Fruit fly (Drosophila melanogaster) whole organism, wandering third instar larva: ENCODE data around the gene CG14657.

Experiments used
- Abd-B ChIP-seq: fragments of >200 bp; optimal IDR thresholded peaks from 2 replicates; lab custom pipeline; 2017; ENCODE audit warnings: missing biosample characterization, missing genetic modification characterization
- CG9705 ChIP-seq: fragments of 200-800 bp; sonication (Bioruptor generic); optimal IDR thresholded peaks from 2 replicates; lab custom pipeline; 2018; ENCODE audit warnings: missing biosample characterization, mild to moderate bottlenecking, missing genetic modification characterization
- CrebA ChIP-seq: fragments of 200-800 bp; sonication (Bioruptor generic); optimal IDR thresholded peaks from 2 replicates; lab custom pipeline; 2016; ENCODE audit warnings: missing biosample characterization, mild to moderate bottlenecking, missing genetic modification characterization, borderline replicate concordance
- Dfd ChIP-seq: fragments of >200 bp; optimal IDR thresholded peaks from 2 replicates; lab custom pipeline; 2017; ENCODE audit warnings: missing biosample characterization, missing genetic modification characterization
- GATAd ChIP-seq: sonication (Bioruptor generic); optimal IDR thresholded peaks from 2 replicates; lab custom pipeline; 2016; ENCODE audit warnings: missing biosample characterization, missing genetic modification characterization
- HLH106 ChIP-seq: fragments of 200-800 bp; optimal IDR thresholded peaks from 3 replicates; lab custom pipeline; 2019; ENCODE audit warnings: missing biosample characterization, mild to moderate bottlenecking, missing genetic modification characterization, moderate library complexity
- Hnf4 ChIP-seq: fragments of 200-800 bp; sonication (Bioruptor generic); optimal IDR thresholded peaks from 2 replicates; lab custom pipeline; 2016; ENCODE audit warnings: missing biosample characterization, mild to moderate bottlenecking, missing genetic modification characterization
- Hr78 ChIP-seq: fragments of >200 bp; optimal IDR thresholded peaks from 2 replicates; lab custom pipeline; 2017; ENCODE audit warnings: missing biosample characterization, missing genetic modification characterization
- Hr83 ChIP-seq: fragments of 200-300 bp; sonication (Bioruptor generic); optimal IDR thresholded peaks from 2 replicates; lab custom pipeline; 2016; ENCODE audit warnings: missing biosample characterization, mild to moderate bottlenecking, missing genetic modification characterization, moderate library complexity; ENCODE audit not compliant: poor library complexity, severe bottlenecking
- Mio ChIP-seq: sonication (Bioruptor generic); optimal IDR thresholded peaks from 2 replicates; lab custom pipeline; 2016; ENCODE audit warnings: missing biosample characterization, missing genetic modification characterization
- Myc ChIP-seq: fragments of >200 bp; optimal IDR thresholded peaks from 2 replicates; lab custom pipeline; 2017
- N ChIP-seq: fragments of >200 bp; optimal IDR thresholded peaks from 2 replicates; lab custom pipeline; 2018; ENCODE audit warnings: missing biosample characterization, missing external identifiers, missing genetic modification characterization
- Rel ChIP-seq, 2 experiments: fragments of 200-800 bp; sonication (Bioruptor generic) in 1 of 2; optimal IDR thresholded peaks; 2 replicates in 1 of 2; 3 replicates in 1 of 2; lab custom pipeline; 2016 to 2019; ENCODE audit warnings: mild to moderate bottlenecking in 2 of 2, missing biosample characterization in 2 of 2, missing genetic modification characterization in 2 of 2, moderate library complexity in 1 of 2
- Sp1 ChIP-seq: fragments of 200-800 bp; sonication (Bioruptor generic); optimal IDR thresholded peaks from 3 replicates; lab custom pipeline; 2019; ENCODE audit warnings: missing biosample characterization, mild to moderate bottlenecking, missing genetic modification characterization, moderate library complexity
- Vsx2 ChIP-seq: fragments of 200-300, 225-300 bp; sonication (Bioruptor generic); optimal IDR thresholded peaks from 2 replicates; lab custom pipeline; 2018; ENCODE audit warnings: missing biosample characterization, missing genetic modification characterization; ENCODE audit not compliant: partially characterized antibody
- brk ChIP-seq: fragments of 200-800 bp; sonication (Bioruptor generic); optimal IDR thresholded peaks from 2 replicates; lab custom pipeline; 2016; ENCODE audit warnings: missing biosample characterization, mild to moderate bottlenecking, missing genetic modification characterization
- dl ChIP-seq, 2 experiments: fragments of 175-275, 200-275 bp in 1 of 2; fragments of 200-275 bp in 1 of 2; sonication (Bioruptor generic); optimal IDR thresholded peaks; lab custom pipeline; 2018; ENCODE audit warnings: mild to moderate bottlenecking in 2 of 2, missing biosample characterization in 2 of 2, missing genetic modification characterization in 2 of 2, moderate library complexity in 2 of 2; ENCODE audit not compliant: partially characterized antibody in 2 of 2, insufficient read depth in 1 of 2
- dmrt93B ChIP-seq: fragments of 200-800 bp; sonication (Bioruptor generic); optimal IDR thresholded peaks from 2 replicates; lab custom pipeline; 2018; ENCODE audit warnings: missing biosample characterization, mild to moderate bottlenecking, missing genetic modification characterization
- dsf ChIP-seq: sonication (Bioruptor generic); optimal IDR thresholded peaks from 2 replicates; lab custom pipeline; 2016; ENCODE audit warnings: missing biosample characterization, missing genetic modification characterization, borderline replicate concordance
- ey ChIP-seq: fragments of 200-800 bp; sonication (Bioruptor generic); optimal IDR thresholded peaks from 2 replicates; lab custom pipeline; 2016; ENCODE audit warnings: missing biosample characterization, missing genetic modification characterization
- foxo ChIP-seq, 2 experiments: fragments of 200-800 bp; sonication (Bioruptor generic); optimal IDR thresholded peaks; 2 replicates in 1 of 2; 3 replicates in 1 of 2; lab custom pipeline; 2016 to 2017; ENCODE audit warnings: missing biosample characterization in 2 of 2, missing genetic modification characterization in 2 of 2
- h ChIP-seq: fragments of 200-800 bp; sonication (Bioruptor generic); optimal IDR thresholded peaks from 3 replicates; lab custom pipeline; 2016; ENCODE audit warnings: missing biosample characterization, mild to moderate bottlenecking, missing genetic modification characterization
- jim ChIP-seq: fragments of 175-275, 200-325 bp; sonication (Bioruptor generic); optimal IDR thresholded peaks from 2 replicates; lab custom pipeline; 2016; ENCODE audit warnings: missing biosample characterization, mild to moderate bottlenecking, missing genetic modification characterization
- lola ChIP-seq: fragments of >200 bp; optimal IDR thresholded peaks from 2 replicates; lab custom pipeline; 2017; ENCODE audit warnings: missing biosample characterization, missing genetic modification characterization
- psq ChIP-seq: fragments of 200-800 bp; sonication (Bioruptor generic); optimal IDR thresholded peaks from 3 replicates; lab custom pipeline; 2017; ENCODE audit warnings: missing biosample characterization, mild to moderate bottlenecking, missing genetic modification characterization, moderate library complexity
- sage ChIP-seq: fragments of 200-800 bp; sonication (Bioruptor generic); optimal IDR thresholded peaks from 2 replicates; lab custom pipeline; 2016; ENCODE audit warnings: missing biosample characterization, mild to moderate bottlenecking, missing genetic modification characterization
- sv ChIP-seq: fragments of 200-800 bp; sonication (Bioruptor generic); optimal IDR thresholded peaks from 3 replicates; lab custom pipeline; 2016; ENCODE audit warnings: missing biosample characterization, missing genetic modification characterization
- tai ChIP-seq: sonication (Bioruptor generic); optimal IDR thresholded peaks from 2 replicates; lab custom pipeline; 2016; ENCODE audit warnings: missing biosample characterization, missing genetic modification characterization
- usp ChIP-seq: fragments of >200 bp; optimal IDR thresholded peaks from 2 replicates; lab custom pipeline; 2017; ENCODE audit warnings: missing biosample characterization, missing genetic modification characterization
- woc ChIP-seq: sonication (Bioruptor generic); optimal IDR thresholded peaks from 2 replicates; lab custom pipeline; 2016; ENCODE audit warnings: missing biosample characterization, mild to moderate bottlenecking, missing genetic modification characterization

Gene CG14657

dm6 chr3R:4846787-4847186, 25.6 kb upstream of the CG14657 start:
- TF ChIP-seq dmrt93B (no peak), usp (GFP tag; lab: Kevin White, UChicago) (no peak), N (GFP tag; lab: Kevin White, UChicago) (no peak), h (GFP tag; lab: Kevin White, UChicago) (no peak), Rel (GFP tag; optimal IDR thresholded peaks at IDR 0.05; lab: Kevin White, UChicago) (no peak), Rel (tag; optimal IDR thresholded peaks at IDR 0.05; lab: Kevin White, UChicago) (no peak), GATAd (no peak), dl (GFP tag; optimal IDR thresholded peaks at IDR 0.05; lab: Kevin White, UChicago; ENCODE audit: insufficient read depth in 1 of 2, partially characterized antibody in 2 of 2) (no peak), Hr83 (GFP tag; lab: Kevin White, UChicago) (no peak)

DNA sequence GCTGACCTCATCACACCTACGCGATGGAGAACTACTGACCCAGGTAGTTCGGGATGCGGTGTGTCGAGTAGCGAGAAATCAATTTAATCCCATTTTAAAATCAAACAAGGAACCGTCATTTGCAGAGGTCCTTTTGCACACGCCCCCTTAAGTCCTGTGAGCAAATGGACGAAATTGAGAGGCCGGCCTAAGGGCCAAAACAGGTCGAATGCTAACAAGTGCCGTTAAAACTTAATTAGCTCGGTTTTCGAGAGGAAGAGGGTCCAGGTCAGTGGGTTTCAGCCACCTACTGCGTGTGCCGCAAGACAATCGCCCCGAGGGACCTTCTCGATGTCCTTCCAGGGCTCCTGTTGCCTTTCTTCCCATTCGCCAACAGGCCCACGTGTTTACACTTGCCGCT, 25.0 kb upstream of the CG14657 start:
- TF ChIP-seq dmrt93B, result no peak
- TF ChIP-seq jim (GFP tag; lab: Kevin White, UChicago), result no peak

dm6 chr3R:4845353-4845752, 24.1 kb upstream of the CG14657 start:
- no peak for TF ChIP-seq HLH106
- no peak for TF ChIP-seq dsf (GFP tag; lab: Kevin White, UChicago)
- TF ChIP-seq usp (GFP tag; lab: Kevin White, UChicago), result no peak
- TF ChIP-seq Dfd, result no peak
- TF ChIP-seq lola (GFP tag; lab: Kevin White, UChicago), result no peak
- TF ChIP-seq Hr78 (GFP tag; lab: Kevin White, UChicago), result no peak
- no peak for TF ChIP-seq Vsx2 (GFP tag; lab: Kevin White, UChicago)
- no peak for TF ChIP-seq sage (GFP tag; lab: Kevin White, UChicago)
- TF ChIP-seq dmrt93B, result no peak
- no peak for TF ChIP-seq tai (GFP tag; lab: Kevin White, UChicago)
- TF ChIP-seq CG9705, result no peak
- TF ChIP-seq Mio (GFP tag; lab: Kevin White, UChicago), result no peak
- TF ChIP-seq Hr83 (GFP tag; lab: Kevin White, UChicago), result no peak
- TF ChIP-seq Sp1 (GFP tag; lab: Kevin White, UChicago), result no peak
- no peak for TF ChIP-seq foxo (GFP tag; optimal IDR thresholded peaks at IDR 0.05; lab: Kevin White, UChicago)
- no peak for TF ChIP-seq Rel (GFP tag; optimal IDR thresholded peaks at IDR 0.05; lab: Kevin White, UChicago)
- TF ChIP-seq Rel (tag; optimal IDR thresholded peaks at IDR 0.05; lab: Kevin White, UChicago), result no peak
- TF ChIP-seq Myc, result no peak
- no peak for TF ChIP-seq sv (GFP tag; lab: Kevin White, UChicago)
- TF ChIP-seq ey (GFP tag; lab: Kevin White, UChicago), result no peak

dm6 chr3R:4842958-4843357, 21.7 kb upstream of the CG14657 start:
- TF ChIP-seq HLH106, result no peak
- TF ChIP-seq jim (GFP tag; lab: Kevin White, UChicago), result no peak
- no peak for TF ChIP-seq Rel (GFP tag; optimal IDR thresholded peaks at IDR 0.05; lab: Kevin White, UChicago)
- no peak for TF ChIP-seq Rel (tag; optimal IDR thresholded peaks at IDR 0.05; lab: Kevin White, UChicago)
- TF ChIP-seq brk (GFP tag; lab: Kevin White, UChicago), result no peak
- TF ChIP-seq Sp1 (GFP tag; lab: Kevin White, UChicago), result no peak
- no peak for TF ChIP-seq foxo (GFP tag; optimal IDR thresholded peaks at IDR 0.05; lab: Kevin White, UChicago)
- TF ChIP-seq CrebA (GFP tag; lab: Kevin White, UChicago), result no peak
- no peak for TF ChIP-seq woc (GFP tag; lab: Kevin White, UChicago)
- TF ChIP-seq Hr83 (GFP tag; lab: Kevin White, UChicago), result no peak

DNA sequence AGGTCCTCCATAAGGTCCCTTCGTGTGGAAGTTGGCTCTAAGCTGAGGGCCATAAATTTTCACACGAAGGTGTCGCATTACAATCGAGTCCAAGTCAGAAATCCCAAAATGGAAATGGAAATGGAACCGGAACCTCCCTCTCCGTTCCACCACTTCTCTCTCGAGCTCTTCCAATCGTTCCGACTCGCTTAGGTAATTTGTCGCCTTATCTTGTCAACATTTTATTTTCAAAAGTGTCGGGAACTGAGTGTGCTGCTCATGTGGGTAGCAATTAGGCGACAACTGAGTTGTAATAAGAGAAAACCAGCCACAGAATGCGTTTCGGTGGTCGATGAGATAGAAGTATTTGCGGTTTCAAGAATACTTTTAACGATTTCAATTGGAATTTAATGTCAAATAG, 19.5 kb upstream of the CG14657 start:
- no peak for TF ChIP-seq jim (GFP tag; lab: Kevin White, UChicago)
- TF ChIP-seq CrebA (GFP tag; lab: Kevin White, UChicago), result no peak
- no peak for TF ChIP-seq N (GFP tag; lab: Kevin White, UChicago)
- no peak for TF ChIP-seq Hr83 (GFP tag; lab: Kevin White, UChicago)
- no peak for TF ChIP-seq Abd-B
- TF ChIP-seq Hnf4 (GFP tag; lab: Kevin White, UChicago), result no peak
- TF ChIP-seq psq (GFP tag; lab: Kevin White, UChicago), result no peak
- no peak for TF ChIP-seq h (GFP tag; lab: Kevin White, UChicago)
- TF ChIP-seq ey (GFP tag; lab: Kevin White, UChicago), result no peak
- TF ChIP-seq, all 38 proteins: peak for 0
